Worm (Caenorhabditis elegans) whole organism, L1 larva: ENCODE results near the gene Y41C4A.11.

Experiments used
- C16A3.4 ChIP-seq: fragments of 150-350 bp; optimal IDR thresholded peaks from 2 replicates; lab custom pipeline; 2014; ENCODE audit warnings: missing biosample characterization, missing genetic modification characterization
- C34B4.2 ChIP-seq: sonication (generic microtip); optimal IDR thresholded peaks from 2 replicates; lab custom pipeline; 2017; ENCODE audit warnings: mild to moderate bottlenecking, missing genetic modification characterization, missing compliant biosample characterization
- Y116A8C.19 ChIP-seq: sonication (generic microtip); optimal IDR thresholded peaks from 2 replicates; lab custom pipeline; 2016; ENCODE audit warnings: missing compliant biosample characterization, missing genetic modification characterization, borderline replicate concordance
- alr-1 ChIP-seq: fragments of 200-800 bp; sonication (Bioruptor generic); optimal IDR thresholded peaks from 2 replicates; lab custom pipeline; 2018; ENCODE audit warnings: borderline replicate concordance, mild to moderate bottlenecking, missing genetic modification characterization, missing compliant biosample characterization
- blmp-1 ChIP-seq: fragments of 150-350 bp; optimal IDR thresholded peaks from 2 replicates; lab custom pipeline; 2014; ENCODE audit warnings: missing biosample characterization, missing genetic modification characterization
- ceh-63 ChIP-seq: fragments of 200-800 bp; sonication (Bioruptor generic); optimal IDR thresholded peaks from 2 replicates; lab custom pipeline; 2018; ENCODE audit warnings: mild to moderate bottlenecking, missing genetic modification characterization, missing compliant biosample characterization
- ceh-88 ChIP-seq: fragments of 200-800 bp; sonication (Bioruptor generic); IDR thresholded peaks from 2 replicates; pipeline ENCODE4 v1.3.6; 2022; ENCODE audit warnings: missing genetic modification characterization, missing compliant biosample characterization
- dsc-1 ChIP-seq: sonication (generic microtip); optimal IDR thresholded peaks from 2 replicates; lab custom pipeline; 2016; ENCODE audit warnings: mild to moderate bottlenecking, missing genetic modification characterization, missing compliant biosample characterization
- efl-1 ChIP-seq, 4 experiments: fragments of 150-350 bp; optimal IDR thresholded peaks in 3 of 4; peaks in 1 of 4; 1 replicate in 1 of 4; 2 replicates in 3 of 4; lab custom pipeline; 2014; ENCODE audit warnings: missing biosample characterization in 2 of 4, missing genetic modification characterization in 2 of 4, missing genetic modification reagents in 2 of 4
- efl-3 ChIP-seq: fragments of 200-800 bp; sonication (Bioruptor generic); optimal IDR thresholded peaks from 2 replicates; lab custom pipeline; 2018; ENCODE audit warnings: mild to moderate bottlenecking, missing genetic modification characterization, missing compliant biosample characterization
- egl-13 ChIP-seq: sonication (generic microtip); optimal IDR thresholded peaks from 2 replicates; lab custom pipeline; 2016; ENCODE audit warnings: missing genotype, missing genetic modification reagents, missing genetic modification characterization, missing compliant biosample characterization
- egl-27 ChIP-seq, 2 experiments: fragments of 150-350 bp in 1 of 2; sonication (generic microtip); optimal IDR thresholded peaks; 3 replicates each; lab custom pipeline; 2017 to 2018; ENCODE audit warnings: missing biosample characterization in 2 of 2, missing genetic modification characterization in 2 of 2, missing genetic modification reagents in 2 of 2
- elt-2 ChIP-seq: sonication (generic microtip); optimal IDR thresholded peaks from 2 replicates; lab custom pipeline; 2016; ENCODE audit warnings: missing genetic modification characterization, mild to moderate bottlenecking, inconsistent platforms, missing compliant biosample characterization, missing genetic modification reagents
- fos-1 ChIP-seq: fragments of 150-350 bp; optimal IDR thresholded peaks from 2 replicates; lab custom pipeline; 2014; ENCODE audit warnings: missing biosample characterization, missing genetic modification characterization
- hlh-17 ChIP-seq: fragments of 200-800 bp; sonication (Bioruptor generic); optimal IDR thresholded peaks from 2 replicates; lab custom pipeline; 2018; ENCODE audit warnings: missing genetic modification characterization, mild to moderate bottlenecking, missing compliant biosample characterization, moderate library complexity, borderline replicate concordance
- hpl-2 ChIP-seq: fragments of 150-350 bp; optimal IDR thresholded peaks from 2 replicates; lab custom pipeline; 2014; ENCODE audit warnings: missing biosample characterization, missing genetic modification reagents, missing genetic modification characterization
- jun-1 ChIP-seq: fragments of 150-350 bp; optimal IDR thresholded peaks from 2 replicates; lab custom pipeline; 2014; ENCODE audit warnings: missing biosample characterization, missing genetic modification reagents, missing genetic modification characterization
- lin-15B ChIP-seq: fragments of 150-350 bp; sonication (generic microtip); optimal IDR thresholded peaks from 3 replicates; lab custom pipeline; 2014; ENCODE audit warnings: missing biosample characterization, missing genetic modification characterization
- lin-35 ChIP-seq, 2 experiments: fragments of 150-350 bp; optimal IDR thresholded peaks; 2 replicates each; lab custom pipeline; 2014; ENCODE audit warnings: missing biosample characterization in 2 of 2, missing genetic modification characterization in 2 of 2, missing genetic modification reagents in 2 of 2
- lsy-2 ChIP-seq, 2 experiments: fragments of 150-350 bp; optimal IDR thresholded peaks; 2 replicates each; lab custom pipeline; 2014; ENCODE audit warnings: missing biosample characterization in 2 of 2, missing genetic modification characterization in 2 of 2
- mab-9 ChIP-seq: fragments of 200-800 bp; sonication (Bioruptor generic); IDR thresholded peaks from 2 replicates; pipeline ENCODE4 v1.3.6; 2022; ENCODE audit warnings: missing genetic modification reagents, missing genetic modification characterization, missing compliant biosample characterization
- mef-2 ChIP-seq: fragments of 150-350 bp; optimal IDR thresholded peaks from 2 replicates; lab custom pipeline; 2014; ENCODE audit warnings: missing biosample characterization, missing genetic modification characterization
- nhr-90 ChIP-seq: sonication (generic microtip); optimal IDR thresholded peaks from 2 replicates; lab custom pipeline; 2016; ENCODE audit warnings: mild to moderate bottlenecking, missing genetic modification characterization, missing compliant biosample characterization; ENCODE audit not compliant: poor library complexity
- pax-3 ChIP-seq: fragments of 200-800 bp; sonication (Bioruptor generic); optimal IDR thresholded peaks from 2 replicates; lab custom pipeline; 2018; ENCODE audit warnings: mild to moderate bottlenecking, missing genetic modification characterization, moderate library complexity, missing compliant biosample characterization
- snu-23 ChIP-seq: sonication (generic microtip); optimal IDR thresholded peaks from 2 replicates; lab custom pipeline; 2016; ENCODE audit warnings: missing genetic modification characterization, missing compliant biosample characterization
- sox-4 ChIP-seq: sonication (generic microtip); optimal IDR thresholded peaks from 2 replicates; lab custom pipeline; 2016; ENCODE audit warnings: missing genetic modification characterization, missing compliant biosample characterization
- sptf-1 ChIP-seq: fragments of 150-350 bp; optimal IDR thresholded peaks from 2 replicates; lab custom pipeline; 2014; ENCODE audit warnings: missing biosample characterization, missing genetic modification characterization
- sup-37 ChIP-seq: fragments of 200-800 bp; sonication (Bioruptor generic); optimal IDR thresholded peaks from 2 replicates; lab custom pipeline; 2018; ENCODE audit warnings: mild to moderate bottlenecking, missing genetic modification characterization, missing compliant biosample characterization
- tlp-1 ChIP-seq: fragments of 150-350 bp; optimal IDR thresholded peaks from 2 replicates; lab custom pipeline; 2014; ENCODE audit warnings: missing biosample characterization, missing genetic modification characterization
- unc-86 ChIP-seq: sonication (generic microtip); optimal IDR thresholded peaks from 2 replicates; lab custom pipeline; 2016; ENCODE audit warnings: missing genetic modification characterization, missing compliant biosample characterization
- unc-98 ChIP-seq: fragments of 200-800 bp; sonication (Bioruptor generic); IDR thresholded peaks from 2 replicates; pipeline ENCODE4 v1.3.6; 2022; ENCODE audit warnings: missing genetic modification characterization, missing compliant biosample characterization
- vab-15 ChIP-seq: sonication (generic microtip); optimal IDR thresholded peaks from 2 replicates; lab custom pipeline; 2017; ENCODE audit warnings: missing genotype, mild to moderate bottlenecking, missing genetic modification characterization, missing compliant biosample characterization
- ztf-11 ChIP-seq, 2 experiments: sonication (generic microtip); optimal IDR thresholded peaks; 2 replicates each; lab custom pipeline; 2016 to 2017; ENCODE audit warnings: missing genetic modification characterization in 2 of 2, missing biosample characterization in 1 of 2, missing compliant biosample characterization in 1 of 2
- ztf-4 ChIP-seq: fragments of 150-350 bp; optimal IDR thresholded peaks from 2 replicates; lab custom pipeline; 2014; ENCODE audit warnings: missing biosample characterization, missing genetic modification characterization

Y41C4A.11 gene

ce11 chrIII:11730312-11730711 is 10.7 kb downstream of the Y41C4A.11 start, which contains the start of gene Y41C4A.18:
TSS of gene Y41C4A.18 (plus strand) at chrIII:11730612.
- no peak for TF ChIP-seq nhr-90 (tag; lab: Kevin White, UChicago)
- no peak for TF ChIP-seq efl-3
- no peak for TF ChIP-seq mef-2 (tag; lab: Kevin White, UChicago)
- TF ChIP-seq jun-1: no peak
- no peak for TF ChIP-seq Y116A8C.19 (tag; lab: Kevin White, UChicago)
- TF ChIP-seq hlh-17: no peak
- TF ChIP-seq ztf-4 (tag; lab: Kevin White, UChicago): no peak

DNA sequence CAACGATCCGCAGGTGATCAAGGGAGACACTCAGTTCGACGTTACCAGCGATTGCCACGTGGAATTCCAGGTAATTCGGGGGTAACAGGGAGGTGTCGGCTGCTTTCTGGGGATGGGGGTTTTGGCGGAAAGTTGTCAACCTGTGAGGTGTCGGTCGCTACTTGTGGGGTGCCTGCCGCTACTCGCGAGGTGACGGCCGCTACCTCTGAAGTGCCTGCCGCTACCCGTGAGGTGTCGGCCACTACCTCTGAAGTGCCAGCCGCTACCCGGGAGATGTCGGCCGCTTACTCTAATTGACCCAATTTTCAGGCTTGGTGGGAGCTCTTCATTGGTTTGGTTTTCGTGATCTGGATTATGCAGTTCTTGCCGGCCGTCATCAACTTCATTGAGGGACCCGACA is 11.2 kb downstream of the Y41C4A.11 start:
- TF ChIP-seq dsc-1 (no peak), efl-1 (optimal IDR thresholded peaks at IDR 0.05; lab: Kevin White, UChicago) (no peak), efl-1 (GFP tag; optimal IDR thresholded peaks at IDR 0.05 in 1 of 2; lab: Kevin White, UChicago) (peak in 1 of 2 experiments; percentile 65), ceh-63 (GFP tag; lab: Kevin White, UChicago) (no peak)

- TF ChIP-seq efl-1 (optimal IDR thresholded peaks at IDR 0.05; lab: Kevin White, UChicago) (no peak), efl-1 (GFP tag; optimal IDR thresholded peaks at IDR 0.05 in 1 of 2; lab: Kevin White, UChicago) (peak in 1 of 2 experiments; percentile 69), ztf-11 (tag; optimal IDR thresholded peaks at IDR 0.05; lab: Kevin White, UChicago) (no peak), fos-1 (tag; lab: Kevin White, UChicago) (no peak), mab-9 (GFP tag; lab: Robert Waterston, UW) (no peak), blmp-1 (peak; percentile 56)
These were observed 11.8 kb downstream of the Y41C4A.11 start for ce11 chrIII:11731491-11731890.

DNA sequence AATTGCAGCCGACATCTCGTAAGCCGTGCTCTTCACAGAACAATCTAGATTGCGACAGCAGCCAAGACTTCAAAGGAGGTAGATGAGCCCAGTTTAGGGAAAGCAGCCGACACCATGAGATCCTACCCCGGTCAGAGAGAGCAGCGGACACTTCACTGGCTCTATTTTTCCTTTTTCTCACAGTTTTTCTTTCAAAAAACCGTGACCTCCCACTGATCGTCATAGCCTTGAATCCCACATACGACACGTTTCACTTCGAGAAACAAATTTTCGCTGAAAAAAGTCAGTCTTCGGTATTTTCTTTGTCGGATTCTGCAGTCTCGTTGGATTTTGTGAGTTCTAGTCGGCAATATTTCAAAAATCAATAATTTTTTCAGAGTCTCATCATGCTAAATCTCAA is 12.4 kb downstream of the Y41C4A.11 start, which contains the start of gene Y41C4A.21:
TSS of gene Y41C4A.21 (plus strand) at position 301 of the 400 bp plus-strand sequence.
- TF ChIP-seq lin-15B (no peak), unc-86 (tag; lab: Kevin White, UChicago) (no peak), vab-15 (tag; lab: Kevin White, UChicago) (no peak), snu-23 (GFP tag; lab: Kevin White, UChicago) (no peak), alr-1 (no peak), lin-35 (GFP tag; optimal IDR thresholded peaks at IDR 0.05; lab: Kevin White, UChicago) (no peak), sox-4 (tag; lab: Kevin White, UChicago) (no peak), egl-13 (tag; lab: Kevin White, UChicago) (no peak), mab-9 (GFP tag; lab: Robert Waterston, UW) (no peak)

ce11 chrIII:11732943-11733342 is 13.3 kb downstream of the Y41C4A.11 start:
- TF ChIP-seq tlp-1 (tag; lab: Kevin White, UChicago): no peak
- TF ChIP-seq sup-37: no peak
- no peak for TF ChIP-seq pax-3 (tag; lab: Kevin White, UChicago)
- no peak for TF ChIP-seq efl-1 (optimal IDR thresholded peaks at IDR 0.05; lab: Kevin White, UChicago)
- no peak for TF ChIP-seq efl-1 (GFP tag; optimal IDR thresholded peaks at IDR 0.05 in 1 of 2; lab: Kevin White, UChicago)
- TF ChIP-seq lsy-2 (tag; optimal IDR thresholded peaks at IDR 0.05; lab: Kevin White, UChicago): no peak
- TF ChIP-seq sptf-1: no peak
- TF ChIP-seq hpl-2 (GFP tag; lab: Kevin White, UChicago): no peak
- no peak for TF ChIP-seq C34B4.2
- no peak for TF ChIP-seq Y116A8C.19 (tag; lab: Kevin White, UChicago)
- no peak for TF ChIP-seq egl-27 (tag; optimal IDR thresholded peaks at IDR 0.05; lab: Kevin White, UChicago)
- no peak for TF ChIP-seq C16A3.4
- no peak for TF ChIP-seq lin-15B
- TF ChIP-seq unc-98 (GFP tag; lab: Robert Waterston, UW): no peak
- no peak for TF ChIP-seq ceh-88 (GFP tag; lab: Robert Waterston, UW)
- no peak for TF ChIP-seq elt-2 (tag; lab: Kevin White, UChicago)
- no peak for TF ChIP-seq nhr-90 (tag; lab: Kevin White, UChicago)
- TF ChIP-seq, all 84 proteins: peak for 0
